Fruit fly (Drosophila melanogaster) whole organism, embryonic: Measurements from ENCODE around the gene CG12661.
A peak's percentile ranks its signal among the peaks of the same experiment; 100 is the strongest.

Experiments used
- Antp ChIP-seq: fragments of 200-800 bp; sonication (Bioruptor generic); optimal IDR thresholded peaks from 3 replicates; lab custom pipeline; 2016; ENCODE audit warnings: missing biosample characterization, missing genetic modification characterization
- BEAF-32 ChIP-seq: fragments of 200-800 bp; sonication (Bioruptor generic); optimal IDR thresholded peaks from 3 replicates; lab custom pipeline; 2017; ENCODE audit warnings: missing biosample characterization, missing genetic modification characterization, mild to moderate bottlenecking, moderate library complexity, missing genetic modification reagents
- CG10959 ChIP-seq: fragments of 200-800 bp; sonication (Bioruptor generic); IDR thresholded peaks from 2 replicates; pipeline ENCODE4 v1.3.6; 2022; ENCODE audit warnings: missing biosample characterization, missing genetic modification characterization
- CG13624 ChIP-seq: fragments of 200-800 bp; sonication (Bioruptor generic); optimal IDR thresholded peaks from 2 replicates; lab custom pipeline; 2016; ENCODE audit warnings: missing biosample characterization, missing genetic modification characterization
- CG13775 ChIP-seq: fragments of 200-800 bp; sonication (Bioruptor generic); optimal IDR thresholded peaks from 3 replicates; lab custom pipeline; 2017; ENCODE audit warnings: missing biosample characterization, mild to moderate bottlenecking, missing genetic modification characterization
- CG1603 ChIP-seq: fragments of 200-800 bp; sonication (Bioruptor generic); optimal IDR thresholded peaks from 2 replicates; lab custom pipeline; 2019; ENCODE audit warnings: missing biosample characterization, mild to moderate bottlenecking, missing genetic modification characterization, moderate library complexity
- CG17361 ChIP-seq: fragments of 200-800 bp; sonication (Bioruptor generic); IDR thresholded peaks from 3 replicates; pipeline ENCODE4 v1.3.6; 2022; ENCODE audit warnings: missing biosample characterization, missing genetic modification characterization
- CG1832 ChIP-seq: fragments of 200-800 bp; sonication (Bioruptor generic); optimal IDR thresholded peaks from 2 replicates; lab custom pipeline; 2017; ENCODE audit warnings: missing biosample characterization, mild to moderate bottlenecking, missing genetic modification characterization, inconsistent platforms
- CG18619 ChIP-seq: fragments of 200-800 bp; sonication (Bioruptor generic); optimal IDR thresholded peaks from 3 replicates; lab custom pipeline; 2017; ENCODE audit warnings: missing biosample characterization, mild to moderate bottlenecking, missing genetic modification characterization
- CG2120 ChIP-seq: fragments of 200-800 bp; sonication (Bioruptor generic); optimal IDR thresholded peaks from 3 replicates; lab custom pipeline; 2016; ENCODE audit warnings: missing biosample characterization, missing genetic modification characterization
- CG2129 ChIP-seq: fragments of 200-800 bp; sonication (Bioruptor generic); IDR thresholded peaks from 2 replicates; pipeline ENCODE4 v1.3.6; 2022; ENCODE audit warnings: missing biosample characterization, missing genetic modification characterization; ENCODE audit not compliant: partially characterized antibody
- CG2678 ChIP-seq: fragments of 200-800 bp; sonication (Bioruptor generic); optimal IDR thresholded peaks from 3 replicates; lab custom pipeline; 2019; ENCODE audit warnings: missing biosample characterization, mild to moderate bottlenecking, missing genetic modification characterization, moderate library complexity
- CG30020 ChIP-seq: fragments of 200-800 bp; optimal IDR thresholded peaks from 2 replicates; lab custom pipeline; 2019; ENCODE audit warnings: missing biosample characterization, mild to moderate bottlenecking, missing genetic modification characterization, moderate library complexity
- CG30403 ChIP-seq: fragments of 200-800 bp; sonication (Bioruptor generic); optimal IDR thresholded peaks from 3 replicates; lab custom pipeline; 2016; ENCODE audit warnings: missing biosample characterization, missing genetic modification characterization
- CG6689 ChIP-seq: fragments of 200-800 bp; sonication (Bioruptor generic); IDR thresholded peaks from 2 replicates; pipeline ENCODE4 v1.3.6; 2022; ENCODE audit warnings: missing biosample characterization, missing genetic modification characterization
- CG6854 ChIP-seq: fragments of 200-800 bp; sonication (Bioruptor generic); optimal IDR thresholded peaks from 3 replicates; lab custom pipeline; 2017; ENCODE audit warnings: missing biosample characterization, mild to moderate bottlenecking, missing genetic modification characterization
- CG7786 ChIP-seq: fragments of 200-800 bp; sonication (Bioruptor generic); optimal IDR thresholded peaks from 2 replicates; lab custom pipeline; 2016; ENCODE audit warnings: missing biosample characterization, missing genetic modification characterization
- CG7839 ChIP-seq: fragments of 200-800 bp; sonication (Bioruptor generic); optimal IDR thresholded peaks from 3 replicates; lab custom pipeline; 2018; ENCODE audit warnings: missing biosample characterization, mild to moderate bottlenecking, missing genetic modification characterization, moderate library complexity
- CG8290 ChIP-seq, 3 experiments: fragments of 200-800 bp; sonication (Bioruptor generic); optimal IDR thresholded peaks; 2 replicates each; lab custom pipeline; 2016 to 2019; ENCODE audit warnings: missing biosample characterization in 3 of 3, missing genetic modification characterization in 3 of 3, mild to moderate bottlenecking in 2 of 3, moderate library complexity in 1 of 3
- CG8924 ChIP-seq: fragments of 200-800 bp; optimal IDR thresholded peaks from 3 replicates; lab custom pipeline; 2019; ENCODE audit warnings: missing biosample characterization, mild to moderate bottlenecking, missing genetic modification characterization, moderate library complexity
- CG9727 ChIP-seq: fragments of 200-800 bp; sonication (Bioruptor generic); optimal IDR thresholded peaks from 3 replicates; lab custom pipeline; 2017; ENCODE audit warnings: missing biosample characterization, mild to moderate bottlenecking, missing genetic modification characterization
- D19B ChIP-seq: fragments of 200-800 bp; sonication (Bioruptor generic); optimal IDR thresholded peaks from 2 replicates; lab custom pipeline; 2017; ENCODE audit warnings: missing biosample characterization, mild to moderate bottlenecking, missing genetic modification characterization
- Doc2 ChIP-seq: fragments of 200-800 bp; sonication (Bioruptor generic); IDR thresholded peaks from 2 replicates; pipeline ENCODE4 v1.3.6; 2022; ENCODE audit warnings: missing biosample characterization, missing genetic modification characterization
- Dp ChIP-seq: fragments of 200-800 bp; sonication (Bioruptor generic); optimal IDR thresholded peaks from 2 replicates; lab custom pipeline; 2018; ENCODE audit warnings: missing biosample characterization, mild to moderate bottlenecking, missing genetic modification characterization, moderate library complexity
- Dref ChIP-seq: fragments of 200-800 bp; sonication (Bioruptor generic); IDR thresholded peaks from 2 replicates; pipeline ENCODE4 v1.3.6; 2022; ENCODE audit warnings: missing biosample characterization, missing genetic modification characterization
- E2f1 ChIP-seq: fragments of 200-800 bp; sonication (Bioruptor generic); IDR thresholded peaks from 2 replicates; pipeline ENCODE4 v1.3.6; 2022; ENCODE audit warnings: missing biosample characterization, missing genetic modification characterization
- Ets65A ChIP-seq: fragments of 200-800 bp; sonication (Bioruptor generic); peaks from one replicate; lab custom pipeline; 2016; ENCODE audit warnings: missing biosample characterization, missing genetic modification characterization
- Fer3 ChIP-seq: fragments of 200-800 bp; sonication (Bioruptor generic); optimal IDR thresholded peaks from 2 replicates; lab custom pipeline; 2018; ENCODE audit warnings: missing biosample characterization, mild to moderate bottlenecking, missing genetic modification characterization, moderate library complexity
- HLH4C ChIP-seq: fragments of 200-800 bp; sonication (Bioruptor generic); IDR thresholded peaks from 3 replicates; pipeline ENCODE4 v1.3.6; 2022; ENCODE audit warnings: missing biosample characterization, missing genetic modification characterization; ENCODE audit not compliant: partially characterized antibody
- Meics ChIP-seq: fragments of 200-800 bp; sonication (Bioruptor generic); optimal IDR thresholded peaks from 2 replicates; lab custom pipeline; 2017; ENCODE audit warnings: missing biosample characterization, mild to moderate bottlenecking, missing genetic modification characterization
- Ptx1 ChIP-seq: fragments of 200-800 bp; sonication (Bioruptor generic); IDR thresholded peaks from 2 replicates; pipeline ENCODE4 v1.3.6; 2022; ENCODE audit warnings: missing biosample characterization, missing genetic modification characterization
- Taf1 ChIP-seq: fragments of 200-800 bp; sonication (Bioruptor generic); IDR thresholded peaks from 2 replicates; pipeline ENCODE4 v1.3.6; 2022; ENCODE audit warnings: missing biosample characterization, missing genetic modification characterization
- Trl ChIP-seq, 3 experiments: fragments of >200 bp in 2 of 3; fragments of 200-800 bp in 1 of 3; sonication (Bioruptor generic) in 1 of 3; optimal IDR thresholded peaks; 2 replicates in 1 of 3; 3 replicates in 2 of 3; lab custom pipeline; 2016 to 2017; ENCODE audit warnings: missing biosample characterization in 1 of 3, missing genetic modification characterization in 1 of 3
- bigmax ChIP-seq: fragments of 200-800 bp; sonication (Bioruptor generic); optimal IDR thresholded peaks from 2 replicates; lab custom pipeline; 2018; ENCODE audit warnings: missing biosample characterization, mild to moderate bottlenecking, missing genetic modification characterization
- btn ChIP-seq: fragments of 200-800 bp; sonication (Bioruptor generic); optimal IDR thresholded peaks from 2 replicates; lab custom pipeline; 2016; ENCODE audit warnings: missing biosample characterization, missing genetic modification characterization
- disco-r ChIP-seq: fragments of 200-800 bp; sonication (Bioruptor generic); optimal IDR thresholded peaks from 2 replicates; lab custom pipeline; 2016; ENCODE audit warnings: missing biosample characterization, missing genetic modification characterization
- dmrt11E ChIP-seq: fragments of 200-800 bp; sonication (Bioruptor generic); optimal IDR thresholded peaks from 3 replicates; lab custom pipeline; 2018; ENCODE audit warnings: missing biosample characterization, mild to moderate bottlenecking, missing genetic modification characterization, moderate library complexity
- fd102C ChIP-seq: fragments of 200-800 bp; sonication (Bioruptor generic); optimal IDR thresholded peaks from 2 replicates; lab custom pipeline; 2018; ENCODE audit warnings: missing biosample characterization, mild to moderate bottlenecking, missing genetic modification characterization, moderate library complexity
- fd64A ChIP-seq: fragments of 200-800 bp; sonication (Bioruptor generic); optimal IDR thresholded peaks from 3 replicates; lab custom pipeline; 2018; ENCODE audit warnings: missing biosample characterization, mild to moderate bottlenecking, missing genetic modification characterization
- fru ChIP-seq: fragments of >200 bp; optimal IDR thresholded peaks from 2 replicates; lab custom pipeline; 2017
- gt ChIP-seq: fragments of 200-800 bp; sonication (Bioruptor generic); IDR thresholded peaks from 2 replicates; pipeline ENCODE4 v1.3.6; 2022; ENCODE audit warnings: missing biosample characterization, missing genetic modification characterization
- jumu ChIP-seq: fragments of 200-800 bp; sonication (Bioruptor generic); optimal IDR thresholded peaks from 3 replicates; lab custom pipeline; 2016; ENCODE audit warnings: missing biosample characterization, missing genetic modification characterization
- luna ChIP-seq: fragments of 200-800 bp; sonication (Bioruptor generic); optimal IDR thresholded peaks from 2 replicates; lab custom pipeline; 2016; ENCODE audit warnings: missing biosample characterization, missing genetic modification characterization
- nom ChIP-seq: fragments of 200-800 bp; sonication (Bioruptor generic); optimal IDR thresholded peaks from 2 replicates; lab custom pipeline; 2017; ENCODE audit warnings: missing biosample characterization, missing genetic modification characterization, mild to moderate bottlenecking, moderate library complexity, missing genetic modification reagents
- odd ChIP-seq: fragments of 200-800 bp; sonication (Bioruptor generic); optimal IDR thresholded peaks from 2 replicates; lab custom pipeline; 2017; ENCODE audit warnings: missing biosample characterization, mild to moderate bottlenecking, missing genetic modification characterization
- sima ChIP-seq: fragments of 200-800 bp; sonication (Bioruptor generic); optimal IDR thresholded peaks from 2 replicates; lab custom pipeline; 2016; ENCODE audit warnings: missing biosample characterization, missing genetic modification characterization
- sqz ChIP-seq: fragments of 200-800 bp; sonication (Bioruptor generic); optimal IDR thresholded peaks from 3 replicates; lab custom pipeline; 2018; ENCODE audit warnings: missing biosample characterization, mild to moderate bottlenecking, missing genetic modification characterization
- twi ChIP-seq: fragments of 200-800 bp; optimal IDR thresholded peaks from 2 replicates; lab custom pipeline; 2019; ENCODE audit warnings: missing biosample characterization, mild to moderate bottlenecking, missing genetic modification characterization, moderate library complexity
- z ChIP-seq: fragments of 200-800 bp; sonication (Bioruptor generic); IDR thresholded peaks from 3 replicates; pipeline ENCODE4 v1.3.6; 2022; ENCODE audit warnings: missing biosample characterization, missing genetic modification characterization
- zf30C ChIP-seq: fragments of 200-800 bp; sonication (Bioruptor generic); optimal IDR thresholded peaks from 3 replicates; lab custom pipeline; 2018; ENCODE audit warnings: missing biosample characterization, mild to moderate bottlenecking, missing genetic modification characterization

The CG12661 gene

dm6 chrX:8878967-8879554 is 44.4 kb downstream of the CG12661 start (continued):
- TF ChIP-seq CG1603 (tag; lab: Kevin White, UChicago) (peak; percentile 32), Trl (optimal IDR thresholded peaks at IDR 0.05; lab: Kevin White, UChicago) (no peak), Trl (GFP tag; optimal IDR thresholded peaks at IDR 0.05; lab: Kevin White, UChicago) (no peak), CG9727 (peak; percentile 80), Taf1 (GFP tag; lab: Robert Waterston, UW) (peak; percentile 62), CG18619 (GFP tag; lab: Kevin White, UChicago) (peak; percentile 78), gt (peak; percentile 52; the same call in 1 of the 2 replicates), sqz (GFP tag; lab: Kevin White, UChicago) (peak; percentile 66), CG7786 (GFP tag; lab: Kevin White, UChicago) (no peak), bigmax (GFP tag; lab: Kevin White, UChicago) (no peak), CG7839 (tag; lab: Kevin White, UChicago) (peak; percentile 91), dmrt11E (tag; lab: Kevin White, UChicago) (peak; percentile 81), disco-r (no peak), Dp (GFP tag; lab: Kevin White, UChicago) (no peak), nom (no peak), CG2120 (peak; percentile 62), fd64A (GFP tag; lab: Kevin White, UChicago) (peak; percentile 51), Fer3 (tag; lab: Kevin White, UChicago) (peak; percentile 81), zf30C (GFP tag; lab: Kevin White, UChicago) (no peak), odd (peak; percentile 70), CG17361 (peak; percentile 86), CG10959 (GFP tag; lab: Robert Waterston, UW) (peak; percentile 84), fru (lab: Kevin White, UChicago) (no peak), Meics (peak; percentile 78), CG2129 (no peak), HLH4C (no peak), CG6854 (GFP tag; lab: Kevin White, UChicago) (peak; percentile 75), sima (GFP tag; lab: Kevin White, UChicago) (no peak), luna (no peak), Doc2 (GFP tag; lab: Robert Waterston, UW) (no peak), CG30020 (tag; lab: Kevin White, UChicago) (peak; percentile 26), E2f1 (peak; percentile 86), D19B (GFP tag; lab: Kevin White, UChicago) (peak; percentile 52), btn (no peak), BEAF-32 (GFP tag; lab: Kevin White, UChicago) (no peak), Dref (GFP tag; lab: Robert Waterston, UW) (no peak), CG1832 (GFP tag; lab: Kevin White, UChicago) (no peak), CG8290 (GFP tag; optimal IDR thresholded peaks at IDR 0.05; lab: Kevin White, UChicago) (peak; percentile 58), CG8290 (tag; optimal IDR thresholded peaks at IDR 0.05; lab: Kevin White, UChicago) (peak in 1 of 2 experiments; percentile 57), CG13624 (peak; percentile 0), CG2678 (peak; percentile 88), CG6689 (GFP tag; lab: Robert Waterston, UW) (peak; percentile 88), Ets65A (GFP tag; lab: Kevin White, UChicago) (no peak), z (0 out of 3 replicates have a peak, but pooled peaks have one; percentile 16), Antp (GFP tag; lab: Kevin White, UChicago) (no peak), CG30403 (GFP tag; lab: Kevin White, UChicago) (peak; percentile 66), CG13775 (GFP tag; lab: Kevin White, UChicago) (peak; percentile 75), fd102C (GFP tag; lab: Kevin White, UChicago) (no peak), Ptx1 (GFP tag; lab: Robert Waterston, UW) (peak; percentile 85), twi (peak; percentile 56), jumu (GFP tag; lab: Kevin White, UChicago) (no peak), CG8924 (tag; lab: Kevin White, UChicago) (peak; percentile 88)
